Fruit fly (Drosophila melanogaster): ENCODE results near the gene Scamp.

The Scamp gene

DNA sequence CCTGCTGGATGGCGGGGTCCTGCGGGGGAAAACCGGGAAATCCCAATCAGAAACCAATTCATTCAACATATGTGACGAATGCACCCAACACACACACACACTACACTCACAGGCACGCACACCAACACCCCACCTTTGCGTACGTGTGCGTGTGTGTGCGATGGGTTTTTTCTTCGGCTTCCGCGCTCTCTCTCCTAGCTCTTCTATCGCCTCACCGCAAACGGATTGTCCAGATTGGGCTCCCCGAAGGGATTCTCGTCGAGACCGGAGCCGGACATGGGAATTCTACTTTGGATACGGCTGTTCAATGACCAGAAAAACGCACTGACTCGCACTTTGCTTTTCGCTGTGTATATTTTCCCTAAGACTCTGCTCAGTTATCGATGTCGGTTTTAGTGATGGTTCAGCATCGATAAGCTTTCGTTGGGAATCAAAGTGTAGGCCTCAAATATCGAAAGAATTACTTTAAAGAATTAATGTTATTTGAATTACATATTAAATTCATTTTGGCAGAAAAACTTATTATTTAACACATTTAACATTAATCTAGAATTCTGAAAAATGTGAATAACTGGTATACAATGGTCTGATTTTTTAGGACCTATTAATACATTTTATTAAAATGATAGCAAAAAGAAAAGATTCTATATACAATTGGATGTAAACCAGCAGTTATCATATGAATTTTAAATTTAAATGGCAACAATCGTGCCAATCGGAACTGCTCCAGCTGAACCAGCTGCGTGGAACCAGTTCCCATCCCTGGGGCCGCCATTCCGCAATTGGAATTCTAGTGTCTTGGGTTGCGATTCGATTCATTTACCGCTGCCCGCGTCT, at the start of gene Scamp, which contains the start of gene Ahcy:
Gene Scamp (minus strand): TSS at position 394 of the 837 bp plus-strand sequence.
Gene Ahcy (plus strand): TSS at position 772 of the 837 bp plus-strand sequence.
- TF ChIP-seq pan (optimal IDR thresholded peaks at IDR 0.05) (no peak), psq (optimal IDR thresholded peaks at IDR 0.05) (no peak), CG8478 (optimal IDR thresholded peaks at IDR 0.05) (no peak), usp (GFP tag; optimal IDR thresholded peaks at IDR 0.05) (no peak), Dll (optimal IDR thresholded peaks at IDR 0.05) (no peak), EcR (GFP tag; optimal IDR thresholded peaks at IDR 0.05) (no peak)

DNA sequence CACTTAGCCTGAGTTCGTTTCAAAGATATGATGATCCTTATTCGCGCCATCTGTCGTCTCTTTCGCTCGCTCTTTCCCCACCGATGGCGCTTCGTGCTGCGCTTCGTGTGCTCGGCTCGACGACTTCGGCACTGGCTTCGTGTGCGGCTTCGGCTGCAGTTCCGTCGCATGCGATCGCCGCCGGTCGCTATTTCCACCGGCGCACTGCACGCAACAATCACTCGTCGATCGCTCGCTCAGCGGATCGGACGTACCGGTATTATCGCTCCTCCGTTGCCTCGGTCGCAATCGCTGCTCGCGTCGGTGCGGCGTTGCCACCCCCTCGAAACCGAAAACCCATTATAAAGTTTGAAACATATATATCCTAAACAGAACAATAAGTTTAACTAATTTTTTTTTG, 49.1 kb upstream of the Scamp start:
- TF ChIP-seq usp (GFP tag; optimal IDR thresholded peaks at IDR 0.05): no peak
- TF ChIP-seq CG8478 (optimal IDR thresholded peaks at IDR 0.05): no peak
- no peak for TF ChIP-seq Dll (optimal IDR thresholded peaks at IDR 0.05)
- TF ChIP-seq EcR (GFP tag; optimal IDR thresholded peaks at IDR 0.05): no peak
- no peak for TF ChIP-seq pan (optimal IDR thresholded peaks at IDR 0.05)
- no peak for TF ChIP-seq psq (optimal IDR thresholded peaks at IDR 0.05)

DNA sequence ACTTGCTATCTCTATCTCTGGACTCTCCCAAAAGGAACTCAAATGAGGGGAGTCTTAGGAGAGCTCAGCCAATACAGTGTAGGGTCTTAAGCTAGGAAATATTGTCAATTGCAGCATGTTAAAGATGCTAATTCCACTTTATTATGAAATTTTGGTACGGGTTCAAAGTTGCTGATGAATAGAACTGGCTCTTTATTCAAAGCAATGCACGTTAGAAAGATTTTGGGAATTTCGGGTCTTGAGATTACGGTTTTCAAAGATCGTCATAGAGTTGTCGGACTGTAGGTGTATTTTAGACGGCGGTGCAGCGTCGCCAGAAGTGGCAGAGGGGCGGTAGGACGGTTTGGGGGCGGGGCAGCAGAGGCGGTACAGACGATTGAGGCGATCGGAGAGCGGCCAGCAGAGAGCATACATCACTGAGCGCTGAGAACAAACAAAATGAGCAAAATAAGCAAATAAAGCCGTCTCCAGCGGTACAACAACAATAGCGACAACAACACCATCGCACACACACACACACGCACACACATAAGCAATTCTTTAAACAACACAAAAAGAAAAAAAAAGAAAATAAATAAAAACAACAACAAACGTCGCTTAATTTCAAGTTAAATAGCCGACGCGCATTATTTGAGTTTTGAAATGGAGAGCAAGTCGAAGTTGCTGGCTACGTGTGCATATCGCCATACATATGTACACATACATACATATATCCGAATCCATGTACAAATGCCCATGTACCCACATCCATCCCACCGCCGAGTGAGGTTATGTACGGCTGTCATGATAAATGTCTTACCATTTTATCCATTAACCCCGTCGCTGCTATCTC, 48.0 kb upstream of the Scamp start:
- TF ChIP-seq pan (optimal IDR thresholded peaks at IDR 0.05) (no peak), usp (GFP tag; optimal IDR thresholded peaks at IDR 0.05) (no peak), psq (optimal IDR thresholded peaks at IDR 0.05) (no peak), EcR (GFP tag; optimal IDR thresholded peaks at IDR 0.05) (no peak), Dll (optimal IDR thresholded peaks at IDR 0.05) (no peak)

DNA sequence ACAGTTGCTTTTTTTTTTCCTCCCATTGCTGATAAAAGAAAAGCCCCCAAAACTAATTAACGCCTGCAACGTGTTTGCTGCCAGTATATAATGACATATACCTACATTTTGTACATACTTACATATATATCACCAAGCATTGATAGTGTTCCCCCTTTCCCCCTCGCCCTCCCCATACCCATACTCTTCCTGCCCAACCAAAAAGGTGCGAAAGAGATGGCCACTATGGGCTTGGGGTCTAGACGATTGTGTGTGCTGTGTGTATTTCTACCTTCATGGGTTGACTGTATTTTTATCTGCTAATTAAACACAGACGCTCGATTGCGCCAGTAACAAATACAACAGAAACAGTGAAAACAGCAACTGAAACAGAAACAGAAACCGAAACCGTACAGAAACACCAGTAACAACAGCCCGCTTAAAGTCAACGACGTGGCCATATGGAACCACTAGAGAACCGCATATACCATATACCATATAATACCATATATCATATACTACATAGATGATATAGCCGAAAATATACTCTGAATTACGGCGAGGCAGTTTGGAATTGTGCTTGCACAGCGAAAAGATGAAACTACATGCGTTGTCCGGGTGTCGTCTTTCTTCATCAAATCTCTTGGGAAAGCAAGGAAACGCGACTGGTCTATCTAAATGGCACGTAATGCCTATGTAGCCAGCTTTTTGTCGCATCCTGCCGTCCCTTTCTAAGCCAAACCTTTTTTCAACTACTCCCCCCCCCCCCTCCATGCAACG, 47.1 kb upstream of the Scamp start:
- TF ChIP-seq usp (GFP tag; optimal IDR thresholded peaks at IDR 0.05) (no peak), Dll (optimal IDR thresholded peaks at IDR 0.05) (no peak), CG8478 (optimal IDR thresholded peaks at IDR 0.05) (no peak), EcR (GFP tag; optimal IDR thresholded peaks at IDR 0.05) (no peak), psq (optimal IDR thresholded peaks at IDR 0.05) (no peak), pan (optimal IDR thresholded peaks at IDR 0.05) (no peak)

DNA sequence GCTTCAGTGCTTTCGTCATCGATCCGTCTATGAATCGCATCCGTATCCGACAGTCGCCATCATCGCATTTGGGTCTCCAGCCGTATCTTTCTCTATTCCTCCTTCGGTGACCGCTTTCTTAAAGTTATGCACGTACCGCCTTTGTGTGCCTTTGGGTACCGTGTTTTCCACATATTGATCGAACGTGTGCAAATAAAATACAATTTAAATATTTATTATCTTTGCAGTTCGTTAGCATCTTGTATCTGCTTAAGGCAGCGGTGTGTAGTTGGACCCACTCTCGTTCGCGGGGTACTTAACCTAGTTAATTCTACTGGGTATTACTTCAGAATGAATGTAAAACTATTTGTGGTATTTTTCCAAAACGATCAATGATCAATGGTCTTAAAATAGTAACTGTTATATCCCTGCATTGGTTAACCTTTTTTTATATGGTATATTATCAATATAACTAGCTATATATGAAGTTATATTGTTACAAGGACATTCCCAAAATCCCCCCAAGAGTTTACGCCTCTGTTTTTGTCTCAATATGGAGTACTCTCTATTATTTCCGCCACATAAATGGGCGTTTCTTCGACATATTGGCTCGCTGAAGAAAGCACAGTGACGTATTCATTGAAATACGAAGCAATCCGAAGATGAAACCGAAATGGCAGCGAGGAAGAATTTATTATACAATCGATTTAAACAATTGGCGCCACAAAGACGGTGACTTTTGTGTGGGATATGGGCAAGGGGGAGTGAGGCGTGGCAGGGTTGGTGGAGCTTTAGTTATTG, 46.1 kb upstream of the Scamp start:
- TF ChIP-seq CG8478 (optimal IDR thresholded peaks at IDR 0.05): no peak

DNA sequence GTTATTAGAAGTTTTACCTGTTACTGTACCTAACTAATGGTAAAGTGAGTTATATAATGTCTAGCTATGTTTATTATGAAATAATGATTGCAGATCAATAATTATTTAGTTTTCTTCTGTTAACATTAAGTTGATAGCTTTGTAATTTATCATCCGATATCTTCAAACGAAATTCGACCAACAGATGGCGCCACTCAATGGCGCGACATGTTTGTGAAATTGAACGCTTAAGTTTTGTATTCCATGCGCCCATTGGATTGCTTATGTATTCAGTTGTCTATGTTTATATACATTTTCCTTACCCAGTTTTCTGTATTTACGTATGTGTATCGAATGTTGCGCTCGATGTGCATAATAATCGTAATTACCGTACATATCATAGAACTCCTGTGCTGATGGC, 40.8 kb upstream of the Scamp start:
- TF ChIP-seq Dll (optimal IDR thresholded peaks at IDR 0.05): no peak
- no peak for TF ChIP-seq pan (optimal IDR thresholded peaks at IDR 0.05)
- no peak for TF ChIP-seq usp (GFP tag; optimal IDR thresholded peaks at IDR 0.05)
- TF ChIP-seq psq (optimal IDR thresholded peaks at IDR 0.05): no peak
- TF ChIP-seq EcR (GFP tag; optimal IDR thresholded peaks at IDR 0.05): no peak
- no peak for TF ChIP-seq CG8478 (optimal IDR thresholded peaks at IDR 0.05)

DNA sequence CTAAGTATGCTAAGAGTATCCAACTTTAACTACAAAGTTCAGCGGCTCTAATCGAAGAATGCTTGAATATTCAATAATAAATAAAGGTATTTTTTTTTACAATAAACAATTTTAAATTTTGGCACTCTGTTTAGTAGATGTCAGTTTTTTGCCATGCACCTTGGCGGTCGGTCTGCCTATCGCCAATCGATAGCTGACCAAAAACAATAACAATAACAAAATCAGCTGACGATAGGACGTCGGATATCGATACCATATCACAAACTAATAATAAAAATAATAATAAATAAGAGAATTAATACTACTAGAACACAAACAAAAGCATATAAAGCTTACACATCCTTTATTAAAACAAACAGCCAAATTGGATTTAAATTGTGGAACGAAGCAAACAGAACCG, 37.0 kb upstream of the Scamp start, which contains the start of gene Gmap:
Gene Gmap (plus strand): TSS at position 241 of the 400 bp plus-strand sequence.
- TF ChIP-seq pan (optimal IDR thresholded peaks at IDR 0.05) (no peak), CG8478 (optimal IDR thresholded peaks at IDR 0.05) (no peak), usp (GFP tag; optimal IDR thresholded peaks at IDR 0.05) (no peak), EcR (GFP tag; optimal IDR thresholded peaks at IDR 0.05) (no peak), psq (optimal IDR thresholded peaks at IDR 0.05) (no peak), Dll (optimal IDR thresholded peaks at IDR 0.05) (no peak)

DNA sequence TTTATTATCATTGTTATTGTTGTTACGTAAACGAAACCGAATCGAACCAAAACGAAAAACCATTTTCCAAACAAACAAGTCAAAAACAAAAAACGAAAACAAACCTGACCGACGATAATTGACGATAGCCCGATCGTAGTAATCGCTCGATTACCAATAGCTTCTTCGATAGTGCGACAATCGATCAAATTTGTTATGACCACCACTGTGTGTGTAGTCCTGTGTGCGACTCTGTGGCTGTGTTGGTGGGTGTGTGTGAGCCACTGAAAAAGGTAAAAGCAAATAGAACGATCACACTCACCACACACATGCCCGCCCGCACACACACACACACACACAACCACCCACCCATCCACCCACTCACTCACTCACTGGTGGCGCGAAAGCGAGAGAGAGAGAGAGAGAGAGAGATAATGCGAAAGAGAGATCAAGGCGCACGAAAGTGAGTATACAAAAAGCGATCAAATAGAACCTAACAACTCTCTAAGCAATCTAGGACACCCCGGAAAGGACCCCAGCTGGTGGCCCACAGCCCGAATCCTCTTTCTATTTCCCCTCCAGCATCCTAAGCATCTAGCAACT, 34.9 kb upstream of the Scamp start:
- no peak for TF ChIP-seq pan (optimal IDR thresholded peaks at IDR 0.05)
- TF ChIP-seq psq (optimal IDR thresholded peaks at IDR 0.05): no peak
- TF ChIP-seq EcR (GFP tag; optimal IDR thresholded peaks at IDR 0.05): no peak
- TF ChIP-seq Dll (optimal IDR thresholded peaks at IDR 0.05): no peak
- TF ChIP-seq usp (GFP tag; optimal IDR thresholded peaks at IDR 0.05): no peak
- TF ChIP-seq CG8478 (optimal IDR thresholded peaks at IDR 0.05): no peak

DNA sequence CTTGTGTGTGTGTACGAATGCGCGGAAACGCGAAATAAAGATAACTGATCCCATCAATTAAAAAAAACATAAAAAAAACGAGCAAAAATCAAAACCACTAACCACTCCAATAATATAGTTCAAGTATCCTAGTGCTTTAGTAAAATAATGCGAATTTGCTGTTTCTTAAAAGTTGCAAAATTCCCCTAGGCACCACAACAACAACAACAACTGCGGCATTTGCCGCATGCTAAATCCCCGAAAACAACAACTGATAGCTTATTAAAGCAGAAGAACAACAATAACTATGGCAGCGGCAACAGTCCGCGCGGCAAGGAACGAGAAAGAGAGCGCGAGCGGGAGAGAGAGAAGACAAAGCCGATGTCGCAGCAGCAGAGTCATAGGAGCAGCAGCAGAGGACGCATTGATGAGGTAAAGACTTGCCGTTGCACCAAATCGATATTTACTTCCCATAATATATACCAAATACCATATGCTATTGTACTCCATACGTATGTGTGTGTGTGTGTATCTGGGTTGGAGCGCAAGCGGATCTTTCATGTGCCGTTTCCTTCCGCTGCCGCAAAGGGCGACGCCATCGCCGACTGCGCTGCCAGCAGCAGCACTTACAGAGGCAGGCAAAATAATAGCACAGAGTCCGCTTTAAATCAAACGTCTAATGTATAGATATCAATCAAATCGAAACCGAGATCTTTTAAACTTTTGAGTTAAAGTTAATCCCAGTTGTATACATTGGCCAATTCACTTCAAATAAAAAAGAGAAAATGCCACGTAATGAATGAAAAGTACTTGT, 33.5 kb upstream of the Scamp start:
- TF ChIP-seq usp (GFP tag; optimal IDR thresholded peaks at IDR 0.05) (no peak), Dll (optimal IDR thresholded peaks at IDR 0.05) (peak; percentile 18)

DNA sequence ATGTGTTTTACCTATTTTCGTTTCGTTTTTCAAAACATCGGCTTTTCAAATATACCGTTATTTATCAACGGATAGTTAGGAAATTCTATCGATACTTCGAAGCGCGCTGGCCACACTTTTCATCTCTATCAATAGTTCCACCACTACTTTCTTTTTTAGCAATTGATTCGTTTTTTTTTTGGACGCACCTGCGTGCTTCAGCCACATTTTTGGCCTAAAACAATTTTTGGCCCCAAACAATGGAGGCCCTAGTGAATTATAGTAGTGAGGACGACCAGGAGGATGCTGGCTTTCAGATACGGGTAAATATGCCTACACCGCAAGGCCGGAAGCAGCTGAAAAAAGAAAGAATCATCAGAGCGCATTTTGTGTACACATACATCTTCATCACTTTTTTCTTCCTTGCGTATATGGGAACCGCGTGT, 32.6 kb upstream of the Scamp start, which contains the start of gene CG6340:
Gene CG6340 (plus strand): TSS at position 139 of the 425 bp plus-strand sequence.
- TF ChIP-seq Dll (optimal IDR thresholded peaks at IDR 0.05) (no peak), pan (optimal IDR thresholded peaks at IDR 0.05) (no peak), CG8478 (optimal IDR thresholded peaks at IDR 0.05) (no peak), psq (optimal IDR thresholded peaks at IDR 0.05) (no peak), EcR (GFP tag; optimal IDR thresholded peaks at IDR 0.05) (no peak), usp (GFP tag; optimal IDR thresholded peaks at IDR 0.05) (no peak)

Measured in whole organism.